Worm (Caenorhabditis elegans): ENCODE data around the gene cho-1.

ce11 chrIV:13250243-13250642 is 35.9 kb upstream of the cho-1 start:
- no peak for TF ChIP-seq flt-1 (GFP tag; IDR thresholded peaks at IDR 0.05)
- no peak for TF ChIP-seq ama-1 (optimal IDR thresholded peaks at IDR 0.05)
- no peak for TF ChIP-seq ceh-36 (tag; optimal IDR thresholded peaks at IDR 0.05)
- no peak for TF ChIP-seq ceh-13 (GFP tag; optimal IDR thresholded peaks at IDR 0.05)
- no peak for TF ChIP-seq ets-7 (tag; optimal IDR thresholded peaks at IDR 0.05)
- TF ChIP-seq F13C5.2 (tag; optimal IDR thresholded peaks at IDR 0.05) = no peak
- no peak for TF ChIP-seq hnd-1 (tag; optimal IDR thresholded peaks at IDR 0.05)
- TF ChIP-seq B0310.2 (tag; optimal IDR thresholded peaks at IDR 0.05) = no peak
- no peak for TF ChIP-seq scrt-1 (GFP tag; IDR thresholded peaks at IDR 0.05)
- TF ChIP-seq tbx-37 (GFP tag; conservative IDR thresholded peaks at IDR 0.05) = no peak

Measured in whole organism, early embryonic.